Fruit fly (Drosophila melanogaster) whole organism, wandering third instar larva: ENCODE data around the gene CG31624.

Source experiments
- Abd-B ChIP-seq: fragments of >200 bp; optimal IDR thresholded peaks from 2 replicates; lab custom pipeline; 2017; ENCODE audit warnings: missing biosample characterization, missing genetic modification characterization
- CG32264 ChIP-seq: fragments of 200-800 bp; sonication (Bioruptor generic); optimal IDR thresholded peaks from 2 replicates; lab custom pipeline; 2016; ENCODE audit warnings: missing biosample characterization, missing genetic modification characterization
- CG9705 ChIP-seq: fragments of 200-800 bp; sonication (Bioruptor generic); optimal IDR thresholded peaks from 2 replicates; lab custom pipeline; 2018; ENCODE audit warnings: missing biosample characterization, mild to moderate bottlenecking, missing genetic modification characterization
- CrebA ChIP-seq: fragments of 200-800 bp; sonication (Bioruptor generic); optimal IDR thresholded peaks from 2 replicates; lab custom pipeline; 2016; ENCODE audit warnings: missing biosample characterization, mild to moderate bottlenecking, missing genetic modification characterization, borderline replicate concordance
- Dfd ChIP-seq: fragments of >200 bp; optimal IDR thresholded peaks from 2 replicates; lab custom pipeline; 2017; ENCODE audit warnings: missing biosample characterization, missing genetic modification characterization
- Dif ChIP-seq: fragments of 200-275, 200-300 bp; sonication (Bioruptor generic); optimal IDR thresholded peaks from 2 replicates; lab custom pipeline; 2018; ENCODE audit warnings: missing biosample characterization, missing genetic modification characterization; ENCODE audit not compliant: partially characterized antibody
- GATAd ChIP-seq: sonication (Bioruptor generic); optimal IDR thresholded peaks from 2 replicates; lab custom pipeline; 2016; ENCODE audit warnings: missing biosample characterization, missing genetic modification characterization
- HLH106 ChIP-seq: fragments of 200-800 bp; optimal IDR thresholded peaks from 3 replicates; lab custom pipeline; 2019; ENCODE audit warnings: missing biosample characterization, mild to moderate bottlenecking, missing genetic modification characterization, moderate library complexity
- Hnf4 ChIP-seq: fragments of 200-800 bp; sonication (Bioruptor generic); optimal IDR thresholded peaks from 2 replicates; lab custom pipeline; 2016; ENCODE audit warnings: missing biosample characterization, mild to moderate bottlenecking, missing genetic modification characterization
- Hr78 ChIP-seq: fragments of >200 bp; optimal IDR thresholded peaks from 2 replicates; lab custom pipeline; 2017; ENCODE audit warnings: missing biosample characterization, missing genetic modification characterization
- Hr83 ChIP-seq: fragments of 200-300 bp; sonication (Bioruptor generic); optimal IDR thresholded peaks from 2 replicates; lab custom pipeline; 2016; ENCODE audit warnings: missing biosample characterization, mild to moderate bottlenecking, missing genetic modification characterization, moderate library complexity; ENCODE audit not compliant: poor library complexity, severe bottlenecking
- Jra ChIP-seq: sonication (Bioruptor generic); optimal IDR thresholded peaks from 2 replicates; lab custom pipeline; 2016; ENCODE audit warnings: missing biosample characterization, missing genetic modification characterization
- Mio ChIP-seq: sonication (Bioruptor generic); optimal IDR thresholded peaks from 2 replicates; lab custom pipeline; 2016; ENCODE audit warnings: missing biosample characterization, missing genetic modification characterization
- Myc ChIP-seq: fragments of >200 bp; optimal IDR thresholded peaks from 2 replicates; lab custom pipeline; 2017
- N ChIP-seq: fragments of >200 bp; optimal IDR thresholded peaks from 2 replicates; lab custom pipeline; 2018; ENCODE audit warnings: missing biosample characterization, missing external identifiers, missing genetic modification characterization
- OdsH ChIP-seq: fragments of 200-800 bp; sonication (Bioruptor generic); optimal IDR thresholded peaks from 2 replicates; lab custom pipeline; 2016; ENCODE audit warnings: missing biosample characterization, mild to moderate bottlenecking, missing genetic modification characterization
- Rel ChIP-seq, 2 experiments: fragments of 200-800 bp; sonication (Bioruptor generic) in 1 of 2; optimal IDR thresholded peaks; 2 replicates in 1 of 2; 3 replicates in 1 of 2; lab custom pipeline; 2016 to 2019; ENCODE audit warnings: mild to moderate bottlenecking in 2 of 2, missing biosample characterization in 2 of 2, missing genetic modification characterization in 2 of 2, moderate library complexity in 1 of 2
- Sp1 ChIP-seq: fragments of 200-800 bp; sonication (Bioruptor generic); optimal IDR thresholded peaks from 3 replicates; lab custom pipeline; 2019; ENCODE audit warnings: missing biosample characterization, mild to moderate bottlenecking, missing genetic modification characterization, moderate library complexity
- Vsx2 ChIP-seq: fragments of 200-300, 225-300 bp; sonication (Bioruptor generic); optimal IDR thresholded peaks from 2 replicates; lab custom pipeline; 2018; ENCODE audit warnings: missing biosample characterization, missing genetic modification characterization; ENCODE audit not compliant: partially characterized antibody
- br ChIP-seq: fragments of 200-800 bp; sonication (Bioruptor generic); optimal IDR thresholded peaks from 2 replicates; lab custom pipeline; 2016; ENCODE audit warnings: missing biosample characterization, missing genetic modification characterization
- brk ChIP-seq: fragments of 200-800 bp; sonication (Bioruptor generic); optimal IDR thresholded peaks from 2 replicates; lab custom pipeline; 2016; ENCODE audit warnings: missing biosample characterization, mild to moderate bottlenecking, missing genetic modification characterization
- dl ChIP-seq, 2 experiments: fragments of 175-275, 200-275 bp in 1 of 2; fragments of 200-275 bp in 1 of 2; sonication (Bioruptor generic); optimal IDR thresholded peaks; lab custom pipeline; 2018; ENCODE audit warnings: mild to moderate bottlenecking in 2 of 2, missing biosample characterization in 2 of 2, missing genetic modification characterization in 2 of 2, moderate library complexity in 2 of 2; ENCODE audit not compliant: partially characterized antibody in 2 of 2, insufficient read depth in 1 of 2
- dmrt93B ChIP-seq: fragments of 200-800 bp; sonication (Bioruptor generic); optimal IDR thresholded peaks from 2 replicates; lab custom pipeline; 2018; ENCODE audit warnings: missing biosample characterization, mild to moderate bottlenecking, missing genetic modification characterization
- dsf ChIP-seq: sonication (Bioruptor generic); optimal IDR thresholded peaks from 2 replicates; lab custom pipeline; 2016; ENCODE audit warnings: missing biosample characterization, missing genetic modification characterization, borderline replicate concordance
- ey ChIP-seq: fragments of 200-800 bp; sonication (Bioruptor generic); optimal IDR thresholded peaks from 2 replicates; lab custom pipeline; 2016; ENCODE audit warnings: missing biosample characterization, missing genetic modification characterization
- foxo ChIP-seq, 2 experiments: fragments of 200-800 bp; sonication (Bioruptor generic); optimal IDR thresholded peaks; 2 replicates in 1 of 2; 3 replicates in 1 of 2; lab custom pipeline; 2016 to 2017; ENCODE audit warnings: missing biosample characterization in 2 of 2, missing genetic modification characterization in 2 of 2
- fru ChIP-seq: fragments of 200-800 bp; sonication (Bioruptor generic); optimal IDR thresholded peaks from 3 replicates; lab custom pipeline; 2016; ENCODE audit warnings: missing biosample characterization, mild to moderate bottlenecking, missing genetic modification characterization
- h ChIP-seq: fragments of 200-800 bp; sonication (Bioruptor generic); optimal IDR thresholded peaks from 3 replicates; lab custom pipeline; 2016; ENCODE audit warnings: missing biosample characterization, mild to moderate bottlenecking, missing genetic modification characterization
- jim ChIP-seq: fragments of 175-275, 200-325 bp; sonication (Bioruptor generic); optimal IDR thresholded peaks from 2 replicates; lab custom pipeline; 2016; ENCODE audit warnings: missing biosample characterization, mild to moderate bottlenecking, missing genetic modification characterization
- lola ChIP-seq: fragments of >200 bp; optimal IDR thresholded peaks from 2 replicates; lab custom pipeline; 2017; ENCODE audit warnings: missing biosample characterization, missing genetic modification characterization
- pan ChIP-seq: fragments of >200 bp; optimal IDR thresholded peaks from 2 replicates; lab custom pipeline; 2017
- psq ChIP-seq: fragments of 200-800 bp; sonication (Bioruptor generic); optimal IDR thresholded peaks from 3 replicates; lab custom pipeline; 2017; ENCODE audit warnings: missing biosample characterization, mild to moderate bottlenecking, missing genetic modification characterization, moderate library complexity
- rgr ChIP-seq: fragments of 200-800 bp; sonication (Bioruptor generic); optimal IDR thresholded peaks from 3 replicates; lab custom pipeline; 2016; ENCODE audit warnings: missing biosample characterization, mild to moderate bottlenecking, missing genetic modification characterization
- sage ChIP-seq: fragments of 200-800 bp; sonication (Bioruptor generic); optimal IDR thresholded peaks from 2 replicates; lab custom pipeline; 2016; ENCODE audit warnings: missing biosample characterization, mild to moderate bottlenecking, missing genetic modification characterization
- sv ChIP-seq: fragments of 200-800 bp; sonication (Bioruptor generic); optimal IDR thresholded peaks from 3 replicates; lab custom pipeline; 2016; ENCODE audit warnings: missing biosample characterization, missing genetic modification characterization
- tai ChIP-seq: sonication (Bioruptor generic); optimal IDR thresholded peaks from 2 replicates; lab custom pipeline; 2016; ENCODE audit warnings: missing biosample characterization, missing genetic modification characterization
- usp ChIP-seq: fragments of >200 bp; optimal IDR thresholded peaks from 2 replicates; lab custom pipeline; 2017; ENCODE audit warnings: missing biosample characterization, missing genetic modification characterization
- woc ChIP-seq: sonication (Bioruptor generic); optimal IDR thresholded peaks from 2 replicates; lab custom pipeline; 2016; ENCODE audit warnings: missing biosample characterization, mild to moderate bottlenecking, missing genetic modification characterization

The CG31624 gene

dm6 chr2L:21243964-21244466, 43.8 kb upstream of the CG31624 start:
- TF ChIP-seq Abd-B (GFP tag; lab: Kevin White, UChicago) = no peak
- TF ChIP-seq h (GFP tag; lab: Kevin White, UChicago) = no peak
- no peak for TF ChIP-seq CG32264
- TF ChIP-seq sage (GFP tag; lab: Kevin White, UChicago) = peak; percentile 6
- TF ChIP-seq OdsH = no peak
- peak; percentile 49 for TF ChIP-seq fru (GFP tag; lab: Kevin White, UChicago)
- TF ChIP-seq woc (GFP tag; lab: Kevin White, UChicago) = peak; percentile 12
- peak; percentile 41 for TF ChIP-seq Dif (GFP tag; lab: Kevin White, UChicago)
- no peak for TF ChIP-seq Rel (GFP tag; optimal IDR thresholded peaks at IDR 0.05; lab: Kevin White, UChicago)
- peak; percentile 71 for TF ChIP-seq Rel (tag; optimal IDR thresholded peaks at IDR 0.05; lab: Kevin White, UChicago)
- no peak for TF ChIP-seq Jra
- TF ChIP-seq Hr83 (GFP tag; lab: Kevin White, UChicago) = peak; percentile 43
- peak; percentile 70 for TF ChIP-seq brk (GFP tag; lab: Kevin White, UChicago)
- TF ChIP-seq Myc (lab: Kevin White, UChicago) = no peak
- TF ChIP-seq CG9705 (GFP tag; lab: Kevin White, UChicago) = no peak
- TF ChIP-seq psq = peak; percentile 96
- peak; percentile 4 for TF ChIP-seq rgr

dm6 chr2L:21242369-21242768, 42.2 kb upstream of the CG31624 start:
- TF ChIP-seq Mio (GFP tag; lab: Kevin White, UChicago) = no peak
- no peak for TF ChIP-seq Sp1 (GFP tag; lab: Kevin White, UChicago)
- TF ChIP-seq woc (GFP tag; lab: Kevin White, UChicago) = no peak
- TF ChIP-seq Vsx2 = no peak
- no peak for TF ChIP-seq Abd-B (GFP tag; lab: Kevin White, UChicago)
- no peak for TF ChIP-seq sv
- no peak for TF ChIP-seq dsf
- no peak for TF ChIP-seq h (GFP tag; lab: Kevin White, UChicago)
- TF ChIP-seq usp (GFP tag; lab: Kevin White, UChicago) = no peak
- TF ChIP-seq psq = no peak
- no peak for TF ChIP-seq Jra
- TF ChIP-seq pan (lab: Kevin White, UChicago) = no peak
- TF ChIP-seq Hr83 (GFP tag; lab: Kevin White, UChicago) = no peak
- TF ChIP-seq Hr78 (GFP tag; lab: Kevin White, UChicago) = no peak
- TF ChIP-seq Rel (GFP tag; optimal IDR thresholded peaks at IDR 0.05; lab: Kevin White, UChicago) = no peak
- no peak for TF ChIP-seq Rel (tag; optimal IDR thresholded peaks at IDR 0.05; lab: Kevin White, UChicago)
- no peak for TF ChIP-seq Dfd
- TF ChIP-seq ey = no peak

- peak; percentile 48 for TF ChIP-seq sage (GFP tag; lab: Kevin White, UChicago)
- TF ChIP-seq GATAd (GFP tag; lab: Kevin White, UChicago) = no peak
- TF ChIP-seq psq = peak; percentile 99
- no peak for TF ChIP-seq CrebA
- TF ChIP-seq dl (GFP tag; optimal IDR thresholded peaks at IDR 0.05; lab: Kevin White, UChicago; ENCODE audit: insufficient read depth in 1 of 2, partially characterized antibody in 2 of 2) = peak; percentile 62 to 73
- peak; percentile 18 for TF ChIP-seq CG32264
- no peak for TF ChIP-seq woc (GFP tag; lab: Kevin White, UChicago)
- peak; percentile 18 for TF ChIP-seq rgr
- no peak for TF ChIP-seq Abd-B (GFP tag; lab: Kevin White, UChicago)
- TF ChIP-seq CG9705 (GFP tag; lab: Kevin White, UChicago) = no peak
- peak; percentile 72 for TF ChIP-seq Vsx2
- TF ChIP-seq HLH106 (tag; lab: Kevin White, UChicago) = no peak
- TF ChIP-seq Sp1 (GFP tag; lab: Kevin White, UChicago) = no peak
- peak; percentile 86 for TF ChIP-seq Dif (GFP tag; lab: Kevin White, UChicago)
- peak in 1 of 2 experiments; percentile 64 for TF ChIP-seq foxo (GFP tag; optimal IDR thresholded peaks at IDR 0.05; lab: Kevin White, UChicago)
- no peak for TF ChIP-seq dmrt93B (GFP tag; lab: Kevin White, UChicago)
- no peak for TF ChIP-seq brk (GFP tag; lab: Kevin White, UChicago)
- peak; percentile 75 for TF ChIP-seq Rel (GFP tag; optimal IDR thresholded peaks at IDR 0.05; lab: Kevin White, UChicago)
- peak; percentile 24 for TF ChIP-seq Rel (tag; optimal IDR thresholded peaks at IDR 0.05; lab: Kevin White, UChicago)
- peak; percentile 65 for TF ChIP-seq tai (GFP tag; lab: Kevin White, UChicago)
- no peak for TF ChIP-seq Dfd
- no peak for TF ChIP-seq OdsH
- TF ChIP-seq Hnf4 (GFP tag; lab: Kevin White, UChicago) = peak; percentile 13
- peak; percentile 63 for TF ChIP-seq Hr83 (GFP tag; lab: Kevin White, UChicago)
- TF ChIP-seq jim (GFP tag; lab: Kevin White, UChicago) = peak; percentile 11
- no peak for TF ChIP-seq Mio (GFP tag; lab: Kevin White, UChicago)
- no peak for TF ChIP-seq fru (GFP tag; lab: Kevin White, UChicago)
- no peak for TF ChIP-seq lola (GFP tag; lab: Kevin White, UChicago)
- TF ChIP-seq h (GFP tag; lab: Kevin White, UChicago) = peak; percentile 40
- no peak for TF ChIP-seq N (GFP tag; lab: Kevin White, UChicago)
- TF ChIP-seq sv = no peak
- TF ChIP-seq ey = no peak
- TF ChIP-seq pan (lab: Kevin White, UChicago) = no peak
- TF ChIP-seq usp (GFP tag; lab: Kevin White, UChicago) = no peak
- TF ChIP-seq dsf = no peak
- TF ChIP-seq Myc (lab: Kevin White, UChicago) = no peak
- no peak for TF ChIP-seq Hr78 (GFP tag; lab: Kevin White, UChicago)
- TF ChIP-seq br (GFP tag; lab: Kevin White, UChicago) = no peak
- TF ChIP-seq Jra = peak; percentile 6
Observed at dm6 chr2L:21237748-21238459, 37.7 kb upstream of the CG31624 start.
